Worm (Caenorhabditis elegans) whole organism, mixed stage, embryonic: ENCODE measurements around the gene zip-1.

Experiments used
- M03D4.4 ChIP-seq: sonication (generic microtip); optimal IDR thresholded peaks from 2 replicates; lab custom pipeline; 2017; ENCODE audit warnings: mild to moderate bottlenecking, missing genetic modification characterization, missing compliant biosample characterization
- bed-3 ChIP-seq: fragments of 200-800 bp; sonication (Bioruptor generic); optimal IDR thresholded peaks from 3 replicates; lab custom pipeline; 2018; ENCODE audit warnings: mild to moderate bottlenecking, missing genetic modification characterization, moderate library complexity, missing compliant biosample characterization
- blmp-1 ChIP-seq: fragments of 150-350 bp; optimal IDR thresholded peaks from 2 replicates; lab custom pipeline; 2014; ENCODE audit warnings: missing biosample characterization, missing genetic modification characterization
- ceh-39 ChIP-seq: fragments of 150-350 bp; optimal IDR thresholded peaks from 2 replicates; lab custom pipeline; 2014; ENCODE audit warnings: missing biosample characterization, missing genetic modification characterization
- ceh-43 ChIP-seq: fragments of 200-800 bp; sonication (Bioruptor generic); optimal IDR thresholded peaks from 2 replicates; lab custom pipeline; 2018; ENCODE audit warnings: mild to moderate bottlenecking, missing genetic modification characterization, moderate library complexity, missing compliant biosample characterization
- ceh-83 ChIP-seq: fragments of 200-800 bp; sonication (Bioruptor generic); optimal IDR thresholded peaks from 2 replicates; lab custom pipeline; 2018; ENCODE audit warnings: mild to moderate bottlenecking, missing genetic modification characterization, missing compliant biosample characterization
- ces-1 ChIP-seq: fragments of 150-350 bp; optimal IDR thresholded peaks from 2 replicates; lab custom pipeline; 2014; ENCODE audit warnings: missing biosample characterization, missing genetic modification reagents, missing genetic modification characterization
- cnd-1 ChIP-seq: fragments of 200-800 bp; sonication (Bioruptor generic); optimal IDR thresholded peaks from 2 replicates; lab custom pipeline; 2018; ENCODE audit warnings: mild to moderate bottlenecking, missing genetic modification characterization, missing compliant biosample characterization
- drap-1 ChIP-seq: fragments of 200-800 bp; sonication (Bioruptor generic); optimal IDR thresholded peaks from 3 replicates; lab custom pipeline; 2018; ENCODE audit warnings: mild to moderate bottlenecking, missing genetic modification characterization, missing compliant biosample characterization
- elt-1 ChIP-seq: sonication (generic microtip); optimal IDR thresholded peaks from 2 replicates; lab custom pipeline; 2017; ENCODE audit warnings: missing genetic modification characterization, mild to moderate bottlenecking, missing compliant biosample characterization, antibody characterized with exemption, moderate library complexity, borderline replicate concordance; ENCODE audit not compliant: insufficient read depth
- elt-3 ChIP-seq: fragments of 150-350 bp; optimal IDR thresholded peaks from 2 replicates; lab custom pipeline; 2014; ENCODE audit warnings: missing biosample characterization, missing genetic modification characterization
- flh-1 ChIP-seq: fragments of 200-800 bp; sonication (Bioruptor generic); optimal IDR thresholded peaks from 2 replicates; lab custom pipeline; 2018; ENCODE audit warnings: mild to moderate bottlenecking, missing genetic modification characterization, moderate library complexity, missing compliant biosample characterization
- ham-2 ChIP-seq: fragments of 200-800 bp; sonication (Bioruptor generic); optimal IDR thresholded peaks from 2 replicates; lab custom pipeline; 2018; ENCODE audit warnings: mild to moderate bottlenecking, missing genetic modification characterization, missing compliant biosample characterization
- hlh-1 ChIP-seq: fragments of 150-350 bp; optimal IDR thresholded peaks from 2 replicates; lab custom pipeline; 2014; ENCODE audit warnings: missing biosample characterization, missing genetic modification reagents, missing genetic modification characterization
- lin-13 ChIP-seq: fragments of 150-350 bp; optimal IDR thresholded peaks from 2 replicates; lab custom pipeline; 2014; ENCODE audit warnings: missing biosample characterization, missing genetic modification characterization
- lin-32 ChIP-seq: fragments of 200-800 bp; sonication (Bioruptor generic); optimal IDR thresholded peaks from 2 replicates; lab custom pipeline; 2018; ENCODE audit warnings: mild to moderate bottlenecking, missing genetic modification characterization, missing compliant biosample characterization
- lsy-2 ChIP-seq: fragments of 150-350 bp; optimal IDR thresholded peaks from 2 replicates; lab custom pipeline; 2014; ENCODE audit warnings: missing biosample characterization, missing genetic modification characterization
- mab-5 ChIP-seq: fragments of 150-350 bp; optimal IDR thresholded peaks from 2 replicates; lab custom pipeline; 2014; ENCODE audit warnings: missing biosample characterization, missing genetic modification characterization
- mep-1 ChIP-seq: fragments of 150-350 bp; optimal IDR thresholded peaks from 2 replicates; lab custom pipeline; 2017; ENCODE audit warnings: missing biosample characterization, missing genetic modification reagents, missing genetic modification characterization, inconsistent platforms
- mls-2 ChIP-seq: sonication (generic microtip); optimal IDR thresholded peaks from 2 replicates; lab custom pipeline; 2016; ENCODE audit warnings: mild to moderate bottlenecking, missing genetic modification characterization, moderate library complexity, missing compliant biosample characterization
- nhr-12 ChIP-seq: fragments of 150-350 bp; optimal IDR thresholded peaks from 2 replicates; lab custom pipeline; 2014; ENCODE audit warnings: missing biosample characterization, missing genetic modification characterization
- nhr-2 ChIP-seq: fragments of 150-350 bp; optimal IDR thresholded peaks from 2 replicates; lab custom pipeline; 2014; ENCODE audit warnings: missing biosample characterization, missing genetic modification characterization
- nhr-237 ChIP-seq: fragments of 150-350 bp; optimal IDR thresholded peaks from 2 replicates; lab custom pipeline; 2014; ENCODE audit warnings: missing biosample characterization, missing genetic modification characterization
- nhr-28 ChIP-seq: fragments of 150-350 bp; optimal IDR thresholded peaks from 2 replicates; lab custom pipeline; 2014; ENCODE audit warnings: missing biosample characterization, missing genetic modification characterization
- nhr-76 ChIP-seq: sonication (generic microtip); optimal IDR thresholded peaks from 2 replicates; lab custom pipeline; 2017; ENCODE audit warnings: missing biosample characterization, missing genetic modification characterization
- pha-4 ChIP-seq: fragments of 150-350 bp; optimal IDR thresholded peaks from 2 replicates; lab custom pipeline; 2018; ENCODE audit warnings: missing biosample characterization, missing genetic modification reagents, missing genetic modification characterization
- sem-2 ChIP-seq: fragments of 200-800 bp; sonication (Bioruptor generic); optimal IDR thresholded peaks from 2 replicates; lab custom pipeline; 2018; ENCODE audit warnings: mild to moderate bottlenecking, missing genetic modification characterization, missing compliant biosample characterization
- snpc-4 ChIP-seq: fragments of 150-350 bp; optimal IDR thresholded peaks from 2 replicates; lab custom pipeline; 2014; ENCODE audit warnings: missing biosample characterization, missing genetic modification characterization
- sptf-1 ChIP-seq: sonication (generic microtip); optimal IDR thresholded peaks from 2 replicates; lab custom pipeline; 2017; ENCODE audit warnings: mild to moderate bottlenecking, missing genetic modification characterization, moderate library complexity, missing compliant biosample characterization
- tbx-8 ChIP-seq: fragments of 200-800 bp; sonication (Bioruptor generic); optimal IDR thresholded peaks from 2 replicates; lab custom pipeline; 2018; ENCODE audit warnings: mild to moderate bottlenecking, missing genetic modification characterization, moderate library complexity, missing compliant biosample characterization
- unc-120 ChIP-seq: sonication (generic microtip); optimal IDR thresholded peaks from 2 replicates; lab custom pipeline; 2017; ENCODE audit warnings: missing genetic modification characterization, missing compliant biosample characterization; ENCODE audit not compliant: poor library complexity, severe bottlenecking
- unc-39 ChIP-seq: fragments of 150-350 bp; optimal IDR thresholded peaks from 2 replicates; lab custom pipeline; 2014; ENCODE audit warnings: missing biosample characterization, missing genetic modification characterization
- unc-62 ChIP-seq: fragments of 150-350 bp; optimal IDR thresholded peaks from 2 replicates; lab custom pipeline; 2014; ENCODE audit warnings: missing biosample characterization, missing genetic modification reagents, missing genetic modification characterization
- zip-8 ChIP-seq: fragments of 150-350 bp; optimal IDR thresholded peaks from 2 replicates; lab custom pipeline; 2014; ENCODE audit warnings: missing biosample characterization, missing genetic modification characterization
- ztf-11 ChIP-seq: fragments of 150-350 bp; optimal IDR thresholded peaks from 2 replicates; lab custom pipeline; 2014; ENCODE audit warnings: missing biosample characterization, missing genetic modification characterization

Gene zip-1

ce11 chrIII:12369476-12369875, 35.9 kb downstream of the zip-1 start:
- TF ChIP-seq snpc-4 (tag; lab: Kevin White, UChicago): no peak
- TF ChIP-seq nhr-76 (tag; lab: Kevin White, UChicago): no peak
- TF ChIP-seq ces-1 (GFP tag; lab: Kevin White, UChicago): peak; percentile 37
- no peak for TF ChIP-seq lsy-2
- no peak for TF ChIP-seq ztf-11 (tag; lab: Kevin White, UChicago)
- TF ChIP-seq mab-5 (tag; lab: Kevin White, UChicago): no peak
- TF ChIP-seq ham-2: no peak
- no peak for TF ChIP-seq ceh-39 (tag; lab: Kevin White, UChicago)
- no peak for TF ChIP-seq cnd-1
- peak; percentile 43 for TF ChIP-seq lin-13 (tag; lab: Kevin White, UChicago)
- peak; percentile 100 for TF ChIP-seq hlh-1
- TF ChIP-seq unc-62 (GFP tag; lab: Kevin White, UChicago): no peak

DNA sequence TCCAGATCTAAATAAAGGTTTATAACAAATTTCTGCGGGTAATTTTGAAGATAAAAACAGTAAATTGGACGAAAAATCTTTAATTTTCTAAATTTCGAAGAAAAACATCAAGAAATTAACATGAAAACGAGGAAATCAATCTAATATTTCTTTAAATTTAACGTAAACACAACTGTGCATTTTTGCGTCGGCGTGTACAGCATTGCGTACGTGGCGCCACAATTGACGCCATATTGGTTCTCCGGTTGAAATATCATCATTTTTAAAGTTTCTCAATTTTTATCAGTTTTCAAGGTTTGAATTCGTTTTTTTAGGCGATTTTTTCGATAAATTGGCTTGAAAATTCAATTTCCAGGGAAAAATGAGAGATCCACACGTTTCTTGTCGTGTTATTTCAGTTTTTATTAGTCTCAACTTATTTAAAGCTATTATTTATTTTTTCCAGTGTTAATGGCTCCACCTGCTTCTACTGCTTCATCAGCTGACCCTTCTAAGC, 36.5 kb downstream of the zip-1 start, which contains the start of gene rpt-6:
rpt-6 (plus strand) TSS at position 446 of the 496 bp plus-strand sequence.
- TF ChIP-seq nhr-2 (peak; percentile 3), lsy-2 (peak; percentile 44), ham-2 (no peak), nhr-237 (tag; lab: Kevin White, UChicago) (no peak), mab-5 (tag; lab: Kevin White, UChicago) (no peak), hlh-1 (peak; percentile 94), blmp-1 (tag; lab: Kevin White, UChicago) (no peak), elt-3 (no peak), unc-39 (tag; lab: Kevin White, UChicago) (no peak), nhr-12 (no peak), cnd-1 (no peak), ceh-39 (tag; lab: Kevin White, UChicago) (no peak), mls-2 (no peak), mep-1 (peak; percentile 26), flh-1 (GFP tag; lab: Kevin White, UChicago) (no peak), snpc-4 (tag; lab: Kevin White, UChicago) (no peak), ceh-43 (no peak), lin-32 (GFP tag; lab: Kevin White, UChicago) (no peak), nhr-76 (tag; lab: Kevin White, UChicago) (no peak), zip-8 (tag; lab: Kevin White, UChicago) (no peak), sptf-1 (peak; percentile 4), pha-4 (tag; lab: Kevin White, UChicago) (peak; percentile 30), ceh-83 (GFP tag; lab: Kevin White, UChicago) (no peak), nhr-28 (tag; lab: Kevin White, UChicago) (no peak), ztf-11 (tag; lab: Kevin White, UChicago) (no peak), ces-1 (GFP tag; lab: Kevin White, UChicago) (peak; percentile 40), bed-3 (GFP tag; lab: Kevin White, UChicago) (no peak), M03D4.4 (tag; lab: Kevin White, UChicago) (no peak), lin-13 (tag; lab: Kevin White, UChicago) (peak; percentile 60), unc-120 (tag; lab: Kevin White, UChicago) (no peak), elt-1 (no peak), drap-1 (GFP tag; lab: Kevin White, UChicago) (no peak), unc-62 (GFP tag; lab: Kevin White, UChicago) (no peak), sem-2 (GFP tag; lab: Kevin White, UChicago) (no peak), tbx-8 (GFP tag; lab: Kevin White, UChicago) (no peak)

ce11 chrIII:12372080-12373065, 38.8 kb downstream of the zip-1 start:
- TF ChIP-seq nhr-12 (no peak), sem-2 (GFP tag; lab: Kevin White, UChicago) (no peak), mab-5 (tag; lab: Kevin White, UChicago) (no peak), drap-1 (GFP tag; lab: Kevin White, UChicago) (no peak), ceh-83 (GFP tag; lab: Kevin White, UChicago) (no peak), cnd-1 (no peak), M03D4.4 (tag; lab: Kevin White, UChicago) (no peak), sptf-1 (no peak), elt-3 (no peak), unc-39 (tag; lab: Kevin White, UChicago) (no peak), pha-4 (tag; lab: Kevin White, UChicago) (no peak), ztf-11 (tag; lab: Kevin White, UChicago) (no peak), nhr-2 (no peak), unc-62 (GFP tag; lab: Kevin White, UChicago) (no peak), unc-120 (tag; lab: Kevin White, UChicago) (no peak), flh-1 (GFP tag; lab: Kevin White, UChicago) (no peak), mls-2 (no peak), nhr-76 (tag; lab: Kevin White, UChicago) (no peak), lin-32 (GFP tag; lab: Kevin White, UChicago) (no peak)
